Fruit fly (Drosophila melanogaster) whole organism, embryonic: ENCODE measurements around the gene Eig71Ea.

ENCODE experiments used
- Bdp1 ChIP-seq: fragments of 200-800 bp; sonication (Bioruptor generic); optimal IDR thresholded peaks from 3 replicates; lab custom pipeline; 2016; ENCODE audit warnings: missing biosample characterization, missing genetic modification characterization
- CG10654 ChIP-seq: fragments of 200-800 bp; sonication (Bioruptor generic); optimal IDR thresholded peaks from 2 replicates; lab custom pipeline; 2016; ENCODE audit warnings: missing biosample characterization, missing genetic modification characterization
- CG10979 ChIP-seq: fragments of 200-800 bp; sonication (Bioruptor generic); optimal IDR thresholded peaks from 2 replicates; lab custom pipeline; 2018; ENCODE audit warnings: missing biosample characterization, mild to moderate bottlenecking, missing genetic modification characterization, moderate library complexity
- CG11696 ChIP-seq: fragments of 200-800 bp; sonication (Bioruptor generic); IDR thresholded peaks from 2 replicates; pipeline ENCODE4 v1.3.6; 2022; ENCODE audit warnings: missing biosample characterization, missing genetic modification characterization
- CG12391 ChIP-seq: fragments of 200-800 bp; sonication (Bioruptor generic); optimal IDR thresholded peaks from 3 replicates; lab custom pipeline; 2018; ENCODE audit warnings: missing biosample characterization, mild to moderate bottlenecking, missing genetic modification characterization, moderate library complexity
- CG14050 ChIP-seq: fragments of 200-800 bp; sonication (Bioruptor generic); IDR thresholded peaks from 3 replicates; pipeline ENCODE4 v1.3.6; 2022; ENCODE audit warnings: missing biosample characterization, missing genetic modification characterization
- CG15479 ChIP-seq: fragments of 200-800 bp; sonication (Bioruptor generic); optimal IDR thresholded peaks from 3 replicates; lab custom pipeline; 2019; ENCODE audit warnings: missing biosample characterization, mild to moderate bottlenecking, missing genetic modification characterization, moderate library complexity
- CG1603 ChIP-seq: fragments of 200-800 bp; sonication (Bioruptor generic); optimal IDR thresholded peaks from 2 replicates; lab custom pipeline; 2019; ENCODE audit warnings: missing biosample characterization, mild to moderate bottlenecking, missing genetic modification characterization, moderate library complexity
- CG17328 ChIP-seq: fragments of 200-800 bp; sonication (Bioruptor generic); IDR thresholded peaks from 2 replicates; pipeline ENCODE4 v1.3.6; 2022; ENCODE audit warnings: missing biosample characterization, missing genetic modification characterization
- CG18011 ChIP-seq: fragments of 200-800 bp; sonication (Bioruptor generic); optimal IDR thresholded peaks from 2 replicates; lab custom pipeline; 2017; ENCODE audit warnings: missing biosample characterization, missing genetic modification characterization, mild to moderate bottlenecking, moderate library complexity, missing genotype
- CG2199 ChIP-seq: fragments of 200-800 bp; sonication (Bioruptor generic); IDR thresholded peaks from 3 replicates; pipeline ENCODE4 v1.3.6; 2022; ENCODE audit warnings: missing biosample characterization, missing genetic modification characterization
- CG2202 ChIP-seq: fragments of 200-800 bp; sonication (Bioruptor generic); optimal IDR thresholded peaks from 2 replicates; lab custom pipeline; 2018; ENCODE audit warnings: missing biosample characterization, mild to moderate bottlenecking, missing genetic modification characterization
- CG2712 ChIP-seq: fragments of 200-800 bp; optimal IDR thresholded peaks from 3 replicates; lab custom pipeline; 2019; ENCODE audit warnings: missing biosample characterization, mild to moderate bottlenecking, missing genetic modification characterization, moderate library complexity
- CG3065 ChIP-seq: fragments of 200-800 bp; sonication (Bioruptor generic); optimal IDR thresholded peaks from 2 replicates; lab custom pipeline; 2016; ENCODE audit warnings: missing biosample characterization, missing genetic modification characterization
- CG33557 ChIP-seq: fragments of 200-800 bp; sonication (Bioruptor generic); optimal IDR thresholded peaks from 2 replicates; lab custom pipeline; 2019; ENCODE audit warnings: missing biosample characterization, mild to moderate bottlenecking, missing genetic modification characterization, moderate library complexity
- CG4360 ChIP-seq: fragments of 200-800 bp; sonication (Bioruptor generic); IDR thresholded peaks from 2 replicates; pipeline ENCODE4 v1.3.6; 2022; ENCODE audit warnings: missing biosample characterization, missing genetic modification characterization
- CG6791 ChIP-seq: fragments of 200-800 bp; sonication (Bioruptor generic); IDR thresholded peaks from 3 replicates; pipeline ENCODE4 v1.3.6; 2022; ENCODE audit warnings: missing biosample characterization, missing genetic modification characterization; ENCODE audit not compliant: partially characterized antibody
- CG7786 ChIP-seq: fragments of 200-800 bp; sonication (Bioruptor generic); optimal IDR thresholded peaks from 2 replicates; lab custom pipeline; 2016; ENCODE audit warnings: missing biosample characterization, missing genetic modification characterization
- CG7928 ChIP-seq: fragments of 200-800 bp; sonication (Bioruptor generic); optimal IDR thresholded peaks from 2 replicates; lab custom pipeline; 2017; ENCODE audit warnings: missing biosample characterization, mild to moderate bottlenecking, missing genetic modification characterization
- CG7987 ChIP-seq: fragments of 200-800 bp; sonication (Bioruptor generic); optimal IDR thresholded peaks from 2 replicates; lab custom pipeline; 2018; ENCODE audit warnings: missing biosample characterization, mild to moderate bottlenecking, missing genetic modification characterization, moderate library complexity
- CG8478 ChIP-seq: fragments of >200 bp; optimal IDR thresholded peaks from 2 replicates; lab custom pipeline; 2018
- CG9727 ChIP-seq: fragments of 200-800 bp; sonication (Bioruptor generic); optimal IDR thresholded peaks from 3 replicates; lab custom pipeline; 2017; ENCODE audit warnings: missing biosample characterization, mild to moderate bottlenecking, missing genetic modification characterization
- H15 ChIP-seq: fragments of 200-800 bp; sonication (Bioruptor generic); IDR thresholded peaks from 3 replicates; pipeline ENCODE4 v1.3.6; 2022; ENCODE audit warnings: missing biosample characterization, missing genetic modification characterization
- HLH54F ChIP-seq: fragments of 200-800 bp; sonication (Bioruptor generic); optimal IDR thresholded peaks from 3 replicates; lab custom pipeline; 2016; ENCODE audit warnings: missing biosample characterization, missing genetic modification characterization
- HmgZ ChIP-seq: fragments of 200-800 bp; sonication (Bioruptor generic); optimal IDR thresholded peaks from 2 replicates; lab custom pipeline; 2018; ENCODE audit warnings: missing biosample characterization, mild to moderate bottlenecking, missing genetic modification characterization
- Kr ChIP-seq: fragments of 200-800 bp; sonication (Bioruptor generic); optimal IDR thresholded peaks from 2 replicates; lab custom pipeline; 2017; ENCODE audit warnings: missing biosample characterization, mild to moderate bottlenecking, missing genetic modification characterization
- Lhr ChIP-seq: fragments of 200-800 bp; sonication (Bioruptor generic); optimal IDR thresholded peaks from 3 replicates; lab custom pipeline; 2017; ENCODE audit warnings: mild to moderate bottlenecking, missing biosample characterization, missing genetic modification reagents, missing genetic modification characterization
- Med ChIP-seq: fragments of 200-800 bp; sonication (Bioruptor generic); peaks from one replicate; lab custom pipeline; 2016; ENCODE audit warnings: missing biosample characterization, missing genetic modification characterization, mild to moderate bottlenecking, inconsistent platforms, moderate library complexity
- Meics ChIP-seq: fragments of 200-800 bp; sonication (Bioruptor generic); optimal IDR thresholded peaks from 2 replicates; lab custom pipeline; 2017; ENCODE audit warnings: missing biosample characterization, mild to moderate bottlenecking, missing genetic modification characterization
- NfI ChIP-seq: fragments of 200-800 bp; sonication (Bioruptor generic); optimal IDR thresholded peaks from 3 replicates; lab custom pipeline; 2018; ENCODE audit warnings: missing biosample characterization, mild to moderate bottlenecking, missing genetic modification characterization, moderate library complexity
- Six4 ChIP-seq: fragments of 200-800 bp; sonication (Bioruptor generic); optimal IDR thresholded peaks from 2 replicates; lab custom pipeline; 2016; ENCODE audit warnings: missing biosample characterization, missing genetic modification characterization
- Sry-β ChIP-seq: fragments of 200-800 bp; sonication (Bioruptor generic); optimal IDR thresholded peaks from 2 replicates; lab custom pipeline; 2018; ENCODE audit warnings: missing biosample characterization, mild to moderate bottlenecking, missing genetic modification characterization, moderate library complexity
- Trl ChIP-seq, 3 experiments: fragments of >200 bp in 2 of 3; fragments of 200-800 bp in 1 of 3; sonication (Bioruptor generic) in 1 of 3; optimal IDR thresholded peaks; 2 replicates in 1 of 3; 3 replicates in 2 of 3; lab custom pipeline; 2016 to 2017; ENCODE audit warnings: missing biosample characterization in 1 of 3, missing genetic modification characterization in 1 of 3
- Xrp1 ChIP-seq: fragments of 200-800 bp; sonication (Bioruptor generic); IDR thresholded peaks from 2 replicates; pipeline ENCODE4 v1.3.6; 2022; ENCODE audit warnings: missing biosample characterization, missing genetic modification characterization
- abd-A ChIP-seq: fragments of 200-800 bp; sonication (Bioruptor generic); optimal IDR thresholded peaks from 3 replicates; lab custom pipeline; 2019; ENCODE audit warnings: missing biosample characterization, mild to moderate bottlenecking, missing genetic modification characterization, moderate library complexity
- chif ChIP-seq, 2 experiments: fragments of 200-800 bp; sonication (Bioruptor generic); optimal IDR thresholded peaks; 3 replicates each; lab custom pipeline; 2016; ENCODE audit warnings: missing biosample characterization in 2 of 2, missing genetic modification characterization in 2 of 2
- dmrt99B ChIP-seq: fragments of 200-800 bp; sonication (Bioruptor generic); optimal IDR thresholded peaks from 2 replicates; lab custom pipeline; 2018; ENCODE audit warnings: missing biosample characterization, mild to moderate bottlenecking, missing genetic modification characterization, moderate library complexity
- en ChIP-seq: fragments of 200-800 bp; sonication (Bioruptor generic); optimal IDR thresholded peaks from 2 replicates; lab custom pipeline; 2016; ENCODE audit warnings: missing biosample characterization, missing genetic modification characterization
- gsb-n ChIP-seq: fragments of 200-800 bp; sonication (Bioruptor generic); optimal IDR thresholded peaks from 3 replicates; lab custom pipeline; 2018; ENCODE audit warnings: missing biosample characterization, mild to moderate bottlenecking, missing genetic modification characterization
- h ChIP-seq: fragments of >200 bp; optimal IDR thresholded peaks from 2 replicates; lab custom pipeline; 2017
- her ChIP-seq: fragments of 200-800 bp; sonication (Bioruptor generic); optimal IDR thresholded peaks from 2 replicates; lab custom pipeline; 2016; ENCODE audit warnings: missing biosample characterization, missing genetic modification characterization
- lov ChIP-seq, 2 experiments: fragments of 200-800 bp in 1 of 2; fragments of >200 bp in 1 of 2; sonication (Bioruptor generic) in 1 of 2; IDR thresholded peaks in 1 of 2; optimal IDR thresholded peaks in 1 of 2; 2 replicates in 1 of 2; 3 replicates in 1 of 2; pipeline versions ENCODE4 v1.3.6 to Lab custom; 2017 to 2022; ENCODE audit warnings: missing biosample characterization in 1 of 2, missing genetic modification characterization in 1 of 2
- mam ChIP-seq: fragments of 200-800 bp; sonication (Bioruptor generic); optimal IDR thresholded peaks from 3 replicates; lab custom pipeline; 2016; ENCODE audit warnings: missing biosample characterization, missing genetic modification characterization
- pnt ChIP-seq: fragments of 200-800 bp; sonication (Bioruptor generic); optimal IDR thresholded peaks from 3 replicates; lab custom pipeline; 2016; ENCODE audit warnings: missing biosample characterization, missing genetic modification characterization
- pum ChIP-seq: fragments of 200-800 bp; sonication (Bioruptor generic); optimal IDR thresholded peaks from 2 replicates; lab custom pipeline; 2016; ENCODE audit warnings: missing biosample characterization, missing genetic modification characterization
- slp2 ChIP-seq: fragments of 200-800 bp; sonication (Bioruptor generic); optimal IDR thresholded peaks from 2 replicates; lab custom pipeline; 2016; ENCODE audit warnings: missing biosample characterization, missing genetic modification characterization
- sna ChIP-seq: fragments of 200-800 bp; sonication (Bioruptor generic); IDR thresholded peaks from 2 replicates; pipeline ENCODE4 v1.3.6; 2022; ENCODE audit warnings: missing biosample characterization, missing genetic modification characterization; ENCODE audit not compliant: partially characterized antibody
- sr ChIP-seq: fragments of 200-800 bp; sonication (Bioruptor generic); IDR thresholded peaks from 3 replicates; pipeline ENCODE4 v1.3.6; 2022; ENCODE audit warnings: missing biosample characterization, missing genetic modification characterization
- tio ChIP-seq: fragments of 200-800 bp; sonication (Bioruptor generic); optimal IDR thresholded peaks from 2 replicates; lab custom pipeline; 2017; ENCODE audit warnings: missing biosample characterization, missing genetic modification characterization, inconsistent platforms
- tll ChIP-seq, 2 experiments: fragments of 200-800 bp in 1 of 2; fragments of >200 bp in 1 of 2; sonication (Bioruptor generic) in 1 of 2; optimal IDR thresholded peaks; 2 replicates each; lab custom pipeline; 2017 to 2019; ENCODE audit warnings: missing biosample characterization in 2 of 2, missing genetic modification characterization in 2 of 2, mild to moderate bottlenecking in 1 of 2, moderate library complexity in 1 of 2

Eig71Ea gene

dm6 chr3L:15639978-15640377 lies 9.5 kb downstream of the Eig71Ea start (continued):
- TF ChIP-seq h (lab: Kevin White, UChicago) (no peak), CG4360 (0 out of 2 replicates have a peak, but pooled peaks have one; percentile 18), Xrp1 (GFP tag; lab: Robert Waterston, UW) (peak; percentile 62), CG9727 (GFP tag; lab: Kevin White, UChicago) (peak; percentile 23), Lhr (no peak), HLH54F (GFP tag; lab: Kevin White, UChicago) (no peak), CG1603 (peak; percentile 58), CG10979 (tag; lab: Kevin White, UChicago) (peak; percentile 26), CG2712 (tag; lab: Kevin White, UChicago) (peak; percentile 43), Med (GFP tag; lab: Kevin White, UChicago) (peak; percentile 31), CG12391 (peak; percentile 23), pnt (GFP tag; lab: Kevin White, UChicago) (peak; percentile 16), CG7786 (GFP tag; lab: Kevin White, UChicago) (no peak), pum (GFP tag; lab: Kevin White, UChicago) (peak; percentile 10)

DNA sequence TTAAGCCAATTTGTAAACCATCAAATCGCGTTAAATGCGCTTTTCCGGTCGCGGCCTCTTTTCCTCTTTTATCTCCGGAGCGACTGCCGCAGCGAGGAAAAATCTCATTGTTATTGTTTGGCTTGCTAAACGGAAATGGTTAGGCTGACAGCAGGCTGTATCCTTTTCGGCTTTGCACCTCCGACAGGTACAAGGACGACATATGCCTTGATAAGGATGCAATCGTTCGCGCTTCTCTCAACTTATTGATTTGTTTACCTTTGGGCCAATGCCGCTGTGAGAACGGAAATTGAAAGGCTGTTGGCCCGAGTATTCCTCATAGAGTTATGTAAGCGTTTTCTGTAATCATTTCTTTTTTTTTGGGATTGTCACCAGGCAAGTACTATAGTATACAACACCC lies 10.9 kb downstream of the Eig71Ea start:
- TF ChIP-seq CG11696 (GFP tag; lab: Robert Waterston, UW) (0 out of 2 replicates have a peak, but pooled peaks have one; percentile 8), tio (GFP tag; lab: Kevin White, UChicago) (no peak), CG7987 (GFP tag; lab: Kevin White, UChicago) (no peak), CG18011 (GFP tag; lab: Kevin White, UChicago) (no peak), sna (GFP tag; lab: Robert Waterston, UW) (no peak), Kr (peak; percentile 24), Trl (optimal IDR thresholded peaks at IDR 0.05; lab: Kevin White, UChicago) (no peak), Trl (GFP tag; optimal IDR thresholded peaks at IDR 0.05; lab: Kevin White, UChicago) (no peak), Six4 (GFP tag; lab: Kevin White, UChicago) (no peak), mam (GFP tag; lab: Kevin White, UChicago) (no peak), CG6791 (GFP tag; lab: Robert Waterston, UW) (0 out of 3 replicates have a peak, but pooled peaks have one; percentile 4), en (GFP tag; lab: Kevin White, UChicago) (no peak), chif (GFP tag; optimal IDR thresholded peaks at IDR 0.05; lab: Kevin White, UChicago) (no peak), tll (GFP tag; optimal IDR thresholded peaks at IDR 0.05; lab: Kevin White, UChicago) (peak in 1 of 2 experiments; percentile 81), CG17328 (GFP tag; lab: Robert Waterston, UW) (no peak), CG10654 (no peak), slp2 (GFP tag; lab: Kevin White, UChicago) (no peak), sr (no peak), CG14050 (GFP tag; lab: Robert Waterston, UW) (no peak), CG8478 (lab: Kevin White, UChicago) (no peak), gsb-n (tag; lab: Kevin White, UChicago) (no peak), H15 (no peak), HLH54F (GFP tag; lab: Kevin White, UChicago) (no peak), abd-A (tag; lab: Kevin White, UChicago) (no peak), CG2202 (no peak), Meics (GFP tag; lab: Kevin White, UChicago) (no peak), her (GFP tag; lab: Kevin White, UChicago) (no peak), CG15479 (GFP tag; lab: Kevin White, UChicago) (peak; percentile 68), Bdp1 (GFP tag; lab: Kevin White, UChicago) (no peak), HmgZ (tag; lab: Kevin White, UChicago) (no peak), CG33557 (GFP tag; lab: Kevin White, UChicago) (no peak), Sry-β (GFP tag; lab: Kevin White, UChicago) (no peak), CG2199 (GFP tag; lab: Robert Waterston, UW) (no peak), CG7928 (GFP tag; lab: Kevin White, UChicago) (no peak), NfI (no peak), CG3065 (no peak), dmrt99B (tag; lab: Kevin White, UChicago) (no peak), lov (optimal IDR thresholded peaks at IDR 0.05; lab: Kevin White, UChicago) (no peak), lov (GFP tag; IDR thresholded peaks at IDR 0.05; lab: Robert Waterston, UW) (no peak)
